Fruit fly (Drosophila melanogaster): ENCODE data around the gene mino.
"Not testable (repeated sequence)": the region's sequence is repeated elsewhere in the genome, so short reads cannot be mapped to it uniquely, and the experiment has no call there.

Gene mino

dm6 chr3R:27931461-27931860 lies 6.5 kb downstream of the mino start:
- no peak for TF ChIP-seq CG17801 (GFP tag; optimal IDR thresholded peaks at IDR 0.05; ENCODE audit: partially characterized antibody)

- peak; percentile 31 for TF ChIP-seq CG17801 (GFP tag; optimal IDR thresholded peaks at IDR 0.05; ENCODE audit: partially characterized antibody)
These were observed 13.0 kb downstream of the mino start, which contains the start of the genes NSD and BOD1 for dm6 chr3R:27937752-27938694. Gene NSD, minus strand, starts transcription at chr3R:27937853. Gene BOD1, plus strand, starts transcription at chr3R:27938245.

dm6 chr3R:27945398-27945797 lies 20.4 kb downstream of the mino start:
- no peak for TF ChIP-seq CG17801 (GFP tag; optimal IDR thresholded peaks at IDR 0.05; ENCODE audit: partially characterized antibody)

DNA sequence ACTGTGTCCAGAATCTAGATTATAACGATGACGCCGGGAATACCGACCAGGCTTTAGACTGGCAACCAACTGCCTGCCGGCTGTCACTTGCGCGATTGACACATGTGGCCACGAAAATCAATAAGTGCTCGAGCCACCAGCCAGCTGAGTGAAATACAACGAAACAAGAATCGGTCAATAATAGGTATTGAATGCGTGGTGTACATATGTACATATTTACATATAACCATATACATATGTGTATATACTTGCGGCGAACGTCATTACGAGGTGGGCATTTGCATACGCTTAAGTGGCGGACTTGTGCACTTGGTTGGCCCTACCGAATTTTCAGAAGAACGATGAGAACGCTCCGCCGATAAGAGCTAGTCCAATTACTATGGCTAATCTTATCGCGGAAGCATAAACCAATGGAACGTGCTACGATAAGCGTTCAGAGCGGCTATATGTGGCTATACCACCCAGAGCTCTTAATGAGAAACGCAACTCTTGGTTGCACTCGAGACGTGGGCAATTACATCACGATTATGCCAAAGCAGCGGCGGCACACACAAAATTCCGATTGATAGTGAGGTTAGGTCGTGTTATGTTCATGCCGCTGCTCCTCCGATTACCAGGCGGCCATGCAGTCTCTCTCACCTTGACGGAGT lies 21.7 kb downstream of the mino start:
- TF ChIP-seq CG17801 (GFP tag; optimal IDR thresholded peaks at IDR 0.05; ENCODE audit: partially characterized antibody) = no peak

DNA sequence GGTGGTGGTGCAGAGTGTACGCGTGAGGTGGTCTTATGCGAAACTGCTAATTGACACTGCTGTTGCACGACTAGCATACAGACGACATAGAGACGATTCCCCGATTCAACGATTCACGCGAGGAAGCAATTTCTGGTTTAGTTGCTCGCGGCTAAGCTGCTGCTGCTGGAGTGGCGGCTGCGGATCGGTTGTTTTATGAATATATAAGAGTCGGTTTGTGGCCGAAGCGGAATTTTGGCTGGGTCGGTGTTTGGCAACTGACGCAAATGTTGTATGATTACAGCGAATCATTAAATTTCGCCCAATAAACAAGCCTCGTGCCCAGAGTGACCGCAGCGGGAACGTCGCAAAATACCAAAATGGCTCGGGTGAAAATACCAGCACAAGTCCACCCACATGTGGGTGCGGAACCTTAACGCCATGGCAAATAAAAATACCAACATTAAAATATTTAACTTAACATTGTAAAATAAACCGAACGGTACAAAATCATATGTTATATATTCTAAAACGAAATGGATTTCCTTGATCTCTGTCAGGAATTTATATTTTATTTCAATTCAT lies 22.8 kb downstream of the mino start, which contains the start of gene mfrn:
mfrn (minus strand) TSS at position 340 of the 564 bp plus-strand sequence.
- no peak for TF ChIP-seq CG17801 (GFP tag; optimal IDR thresholded peaks at IDR 0.05; ENCODE audit: partially characterized antibody)

DNA sequence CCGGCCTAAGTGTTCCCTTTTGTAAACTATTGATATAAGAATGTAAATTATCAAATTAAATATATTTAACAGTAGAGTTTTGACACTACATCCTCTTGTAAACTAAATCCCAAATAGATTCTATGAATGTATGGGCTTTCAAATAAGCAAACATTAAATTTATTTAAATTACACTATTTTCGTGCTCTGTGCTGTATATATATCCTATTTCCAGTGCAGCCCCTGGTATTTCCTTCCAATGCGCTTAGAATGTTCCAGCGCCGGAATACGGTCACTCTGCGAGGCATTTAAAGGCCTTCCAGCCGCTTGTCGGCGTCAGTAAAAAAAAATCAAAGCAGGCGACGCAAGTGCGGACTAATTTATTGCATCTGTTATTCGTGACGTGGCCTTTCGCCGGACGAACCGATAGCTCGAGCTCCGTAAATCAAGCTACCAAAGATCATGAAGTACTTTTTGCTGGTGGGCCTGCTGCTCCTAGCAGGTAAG lies 23.5 kb downstream of the mino start, which contains the start of gene Gp93:
Gp93 (plus strand) TSS at position 291 of the 486 bp plus-strand sequence.
- TF ChIP-seq CG17801 (GFP tag; optimal IDR thresholded peaks at IDR 0.05; ENCODE audit: partially characterized antibody) = peak; percentile 64

DNA sequence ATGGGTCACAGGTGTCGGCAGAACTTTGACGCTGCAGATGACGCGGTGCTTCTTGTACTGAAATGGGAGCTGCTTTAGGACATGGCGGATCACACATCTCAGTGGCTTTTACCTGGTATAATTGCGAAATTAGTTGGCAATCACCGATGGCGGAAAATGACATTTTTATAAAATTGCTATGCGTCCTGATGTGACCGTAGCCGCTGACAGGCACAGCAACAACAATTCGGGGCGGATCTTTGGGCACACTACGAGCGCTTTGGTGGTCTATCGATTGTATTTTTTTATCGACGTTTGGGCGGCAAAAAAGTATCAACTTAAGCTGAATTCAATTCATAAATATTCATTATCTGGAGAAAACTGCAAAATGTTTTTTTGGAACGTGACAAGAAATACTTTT lies 28.9 kb downstream of the mino start, which contains the start of gene CG4951:
CG4951 (minus strand) TSS at position 223 of the 400 bp plus-strand sequence.
- TF ChIP-seq CG17801 (GFP tag; optimal IDR thresholded peaks at IDR 0.05; ENCODE audit: partially characterized antibody) = no peak

- TF ChIP-seq CG17801 (GFP tag; optimal IDR thresholded peaks at IDR 0.05; ENCODE audit: partially characterized antibody) = no peak
These were observed 29.5 kb downstream of the mino start, which contains the start of gene Nep7 for dm6 chr3R:27954533-27954932. Gene Nep7, plus strand, starts transcription at chr3R:27954917.

dm6 chr3R:27957967-27958366 lies 33.0 kb downstream of the mino start:
- no peak for TF ChIP-seq CG17801 (GFP tag; optimal IDR thresholded peaks at IDR 0.05; ENCODE audit: partially characterized antibody)

- TF ChIP-seq CG17801 (GFP tag; optimal IDR thresholded peaks at IDR 0.05; ENCODE audit: partially characterized antibody) = not testable (repeated sequence)
These were observed 34.2 kb downstream of the mino start, which contains the start of the genes CG42487 and CG4884 for dm6 chr3R:27959145-27959544. Gene CG42487, minus strand, starts transcription at chr3R:27959245. Gene CG4884, minus strand, starts transcription at chr3R:27959245.

dm6 chr3R:27960473-27960872 lies 35.5 kb downstream of the mino start, which contains the start of gene CG31253:
Gene CG31253, minus strand, starts transcription at chr3R:27960573.
- not testable (repeated sequence) for TF ChIP-seq CG17801 (GFP tag; optimal IDR thresholded peaks at IDR 0.05; ENCODE audit: partially characterized antibody)

DNA sequence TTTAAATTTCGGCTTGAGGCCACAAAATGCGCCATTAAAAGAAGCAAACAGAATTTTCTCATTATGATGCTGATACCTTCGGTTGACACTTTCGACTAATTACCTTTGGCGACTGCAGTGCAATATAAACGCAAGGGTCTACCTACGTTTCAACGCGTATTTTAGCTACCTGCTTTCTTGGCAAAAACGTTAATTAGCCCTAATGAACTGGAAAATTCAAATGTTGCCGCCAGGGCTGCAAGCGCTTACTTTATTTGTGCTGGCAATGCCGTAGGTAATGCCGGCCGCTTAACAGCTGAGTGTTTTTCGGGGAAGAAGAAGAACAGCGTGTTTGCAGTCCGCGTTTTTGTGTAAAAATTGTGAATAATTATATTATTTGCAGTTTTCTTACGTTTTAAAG lies 38.1 kb downstream of the mino start, which contains the start of the genes CG31131 and CG4849:
CG31131 (minus strand) TSS at position 101 of the 400 bp plus-strand sequence.
CG4849 (plus strand) TSS at position 297 of the 400 bp plus-strand sequence.
- TF ChIP-seq CG17801 (GFP tag; optimal IDR thresholded peaks at IDR 0.05; ENCODE audit: partially characterized antibody) = not testable (repeated sequence)
